Worm (Caenorhabditis elegans) whole organism, early embryonic: ENCODE measurements around the gene F26F12.3.

Experiments
- ceh-13 ChIP-seq: fragments of 200-800 bp; sonication (Bioruptor generic); optimal IDR thresholded peaks from 2 replicates; lab custom pipeline; 2018; ENCODE audit warnings: mild to moderate bottlenecking, missing genetic modification characterization, missing compliant biosample characterization
- scrt-1 ChIP-seq: fragments of 200-800 bp; sonication (Bioruptor generic); IDR thresholded peaks from 2 replicates; pipeline ENCODE4 v1.3.6; 2022; ENCODE audit warnings: missing genetic modification characterization, missing compliant biosample characterization

ce11 chrV:5876966-5877365 lies 31.4 kb upstream of the F26F12.3 start:
- TF ChIP-seq scrt-1 (GFP tag; lab: Robert Waterston, UW) (no peak), ceh-13 (GFP tag; lab: Kevin White, UChicago) (no peak)
